Fruit fly (Drosophila melanogaster): ENCODE data around the gene Sas10.

dm6 chrX:5305591-5305990, 11.6 kb upstream of the Sas10 start, which contains the start of gene CG3323:
- TF ChIP-seq CG7368 (GFP tag; optimal IDR thresholded peaks at IDR 0.05) (no peak), CG6854 (GFP tag; optimal IDR thresholded peaks at IDR 0.05) (no peak), CG3032 (tag; optimal IDR thresholded peaks at IDR 0.05) (no peak), CG11294 (GFP tag; IDR thresholded peaks at IDR 0.05) (no peak), CG8319 (GFP tag; optimal IDR thresholded peaks at IDR 0.05) (no peak)

All from whole organism, prepupa.